Fruit fly (Drosophila melanogaster): Measurements from ENCODE around the gene X11Lbeta.

dm6 chrX:10756026-10756561 is 128.6 kb downstream of the X11Lbeta start:
- TF ChIP-seq Abd-B (GFP tag; optimal IDR thresholded peaks at IDR 0.05) (no peak), tai (GFP tag; optimal IDR thresholded peaks at IDR 0.05) (no peak), CrebA (GFP tag; optimal IDR thresholded peaks at IDR 0.05; ENCODE audit: borderline replicate concordance) (no peak), Dfd (GFP tag; optimal IDR thresholded peaks at IDR 0.05) (no peak), pan (optimal IDR thresholded peaks at IDR 0.05) (no peak), Hr78 (GFP tag; optimal IDR thresholded peaks at IDR 0.05) (no peak), GATAd (GFP tag; optimal IDR thresholded peaks at IDR 0.05) (no peak), br (GFP tag; optimal IDR thresholded peaks at IDR 0.05) (no peak), psq (GFP tag; optimal IDR thresholded peaks at IDR 0.05) (no peak), dl (GFP tag; optimal IDR thresholded peaks at IDR 0.05; ENCODE audit: insufficient read depth in 1 of 2, partially characterized antibody in 2 of 2) (no peak)

Measured in whole organism, wandering third instar larva.